ENCODE assay signal across 1 fruit fly cellular context in the genomic region with DNA sequence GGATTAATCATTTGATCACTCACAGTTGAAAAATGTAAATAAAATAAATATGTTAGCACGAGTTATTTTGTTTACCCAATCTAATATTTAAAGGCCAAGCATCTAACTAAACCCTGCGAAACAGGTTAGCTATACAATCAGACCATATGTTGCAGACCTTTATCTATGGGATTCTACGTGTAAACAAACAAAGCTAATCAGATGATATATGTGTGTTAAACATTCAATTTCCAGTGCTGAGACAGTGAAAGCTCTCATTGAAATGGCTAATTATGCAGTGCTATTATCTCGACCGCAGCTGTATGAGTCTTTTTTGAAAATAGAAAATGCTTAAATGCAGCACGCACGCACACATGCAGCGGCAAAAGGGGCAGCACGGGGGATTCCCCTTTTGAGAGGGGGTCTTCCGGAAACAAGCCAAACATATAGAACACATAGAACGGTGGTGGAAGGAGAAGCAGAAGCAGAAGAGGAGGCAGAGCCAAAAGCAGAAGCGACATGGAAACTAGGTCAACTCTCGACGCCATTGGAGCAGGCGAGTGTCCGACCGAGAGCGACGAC.
TF ChIP-seq lines count a peak whose summit lies in the region.

No protein-coding gene starts in this region.

TF ChIP-seq in whole organism, embryonic, 481 proteins besides CTCF, POLR2A, EP300 and RAD21 (continued from another document):
- TF ChIP-seq CG6689 (GFP tag; IDR thresholded peaks at IDR 0.05; lab: Robert Waterston, UW): no peak
- TF ChIP-seq peb (GFP tag; IDR thresholded peaks at IDR 0.05; lab: Robert Waterston, UW): no peak
- 0 out of 3 replicates have a peak, but pooled peaks have one; percentile 20 for TF ChIP-seq CG17361 (GFP tag; IDR thresholded peaks at IDR 0.05; lab: Robert Waterston, UW)
- TF ChIP-seq CG17359 (tag; optimal IDR thresholded peaks at IDR 0.05; lab: Kevin White, UChicago): peak; percentile 16
- TF ChIP-seq z (GFP tag; IDR thresholded peaks at IDR 0.05; lab: Robert Waterston, UW): peak; percentile 86
- peak; percentile 9; the same call in 1 of the 2 replicates for TF ChIP-seq CG14014 (GFP tag; IDR thresholded peaks at IDR 0.05; lab: Robert Waterston, UW)
- TF ChIP-seq Drgx (GFP tag; IDR thresholded peaks at IDR 0.05; lab: Robert Waterston, UW): peak; percentile 16; the same call in 1 of the 2 replicates
- no peak for TF ChIP-seq prd (optimal IDR thresholded peaks at IDR 0.05; lab: Kevin White, UChicago)
- no peak for TF ChIP-seq prd (GFP tag; IDR thresholded peaks at IDR 0.05; lab: Robert Waterston, UW)
- peak; percentile 7 for TF ChIP-seq dmrt99B (tag; optimal IDR thresholded peaks at IDR 0.05; lab: Kevin White, UChicago)
